Worm (Caenorhabditis elegans) whole organism, L4/young adult: ENCODE data around the gene jnk-1.

Experiments used
- dao-5 ChIP-seq: sonication (generic microtip); optimal IDR thresholded peaks from 2 replicates; lab custom pipeline; 2016; ENCODE audit warnings: missing genotype, missing genetic modification characterization, moderate library complexity, missing compliant biosample characterization
- him-1 ChIP-seq: sonication (generic microtip); optimal IDR thresholded peaks from 2 replicates; lab custom pipeline; 2016; ENCODE audit warnings: missing genotype, missing genetic modification reagents, missing genetic modification characterization, missing compliant biosample characterization

DNA sequence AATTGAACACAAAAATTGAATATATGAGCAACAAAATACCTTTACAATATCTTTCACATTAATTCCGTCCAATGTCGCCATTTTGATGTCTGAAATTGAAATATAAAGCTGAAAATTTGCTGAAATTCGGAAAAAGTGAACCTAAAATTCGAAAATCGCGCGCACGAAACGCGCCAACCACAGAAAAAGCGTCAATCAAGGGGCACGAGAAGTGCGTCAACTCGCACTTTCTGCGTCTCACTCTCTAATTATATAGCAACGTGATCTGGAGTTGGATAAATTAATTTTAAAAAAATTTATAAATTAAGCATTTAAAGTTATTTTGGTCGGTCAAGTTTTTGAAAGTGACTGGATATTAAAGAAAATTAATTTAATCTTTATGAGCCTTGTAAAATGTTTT lies 38.1 kb upstream of the jnk-1 start, which contains the start of gene ruvb-2:
- no peak for TF ChIP-seq dao-5 (tag; lab: Kevin White, UChicago)
- TF ChIP-seq him-1 = peak; percentile 30
